Fruit fly (Drosophila melanogaster) whole organism, embryonic: ENCODE data around the gene Tango2.

Source experiments
- Adf1 ChIP-seq: fragments of 200-800 bp; sonication (Bioruptor generic); IDR thresholded peaks from 2 replicates; pipeline ENCODE4 v1.3.6; 2022; ENCODE audit warnings: missing biosample characterization, missing genetic modification characterization
- B-H2 ChIP-seq: fragments of 200-800 bp; sonication (Bioruptor generic); optimal IDR thresholded peaks from 2 replicates; lab custom pipeline; 2018; ENCODE audit warnings: missing biosample characterization, mild to moderate bottlenecking, missing genetic modification characterization
- CG10267 ChIP-seq: fragments of 200-800 bp; sonication (Bioruptor generic); optimal IDR thresholded peaks from 2 replicates; lab custom pipeline; 2018; ENCODE audit warnings: missing biosample characterization, mild to moderate bottlenecking, missing genetic modification characterization, moderate library complexity
- CG10959 ChIP-seq: fragments of 200-800 bp; sonication (Bioruptor generic); IDR thresholded peaks from 2 replicates; pipeline ENCODE4 v1.3.6; 2022; ENCODE audit warnings: missing biosample characterization, missing genetic modification characterization
- CG11696 ChIP-seq: fragments of 200-800 bp; sonication (Bioruptor generic); IDR thresholded peaks from 2 replicates; pipeline ENCODE4 v1.3.6; 2022; ENCODE audit warnings: missing biosample characterization, missing genetic modification characterization
- CG12659 ChIP-seq: fragments of 200-800 bp; sonication (Bioruptor generic); optimal IDR thresholded peaks from 3 replicates; lab custom pipeline; 2017; ENCODE audit warnings: mild to moderate bottlenecking, missing biosample characterization, missing genetic modification reagents, missing genetic modification characterization
- CG13123 ChIP-seq: fragments of 200-800 bp; sonication (Bioruptor generic); optimal IDR thresholded peaks from 2 replicates; lab custom pipeline; 2016; ENCODE audit warnings: missing biosample characterization, missing genetic modification characterization
- CG14441 ChIP-seq: fragments of 200-800 bp; sonication (Bioruptor generic); IDR thresholded peaks from 2 replicates; pipeline ENCODE4 v1.3.6; 2022; ENCODE audit warnings: missing biosample characterization, missing genetic modification characterization
- CG14667 ChIP-seq: fragments of 200-800 bp; sonication (Bioruptor generic); IDR thresholded peaks from 2 replicates; pipeline ENCODE4 v1.3.6; 2022; ENCODE audit warnings: missing biosample characterization, missing genetic modification characterization
- CG15269 ChIP-seq: fragments of 200-800 bp; sonication (Bioruptor generic); optimal IDR thresholded peaks from 2 replicates; lab custom pipeline; 2018; ENCODE audit warnings: missing biosample characterization, mild to moderate bottlenecking, missing genetic modification characterization, moderate library complexity
- CG15479 ChIP-seq: fragments of 200-800 bp; sonication (Bioruptor generic); optimal IDR thresholded peaks from 3 replicates; lab custom pipeline; 2019; ENCODE audit warnings: missing biosample characterization, mild to moderate bottlenecking, missing genetic modification characterization, moderate library complexity
- CG1603 ChIP-seq: fragments of 200-800 bp; sonication (Bioruptor generic); optimal IDR thresholded peaks from 2 replicates; lab custom pipeline; 2019; ENCODE audit warnings: missing biosample characterization, mild to moderate bottlenecking, missing genetic modification characterization, moderate library complexity
- CG16779 ChIP-seq: fragments of 200-800 bp; sonication (Bioruptor generic); IDR thresholded peaks from 2 replicates; pipeline ENCODE4 v1.3.6; 2022; ENCODE audit warnings: missing biosample characterization, missing genetic modification characterization
- CG16815 ChIP-seq: fragments of 200-800 bp; sonication (Bioruptor generic); optimal IDR thresholded peaks from 3 replicates; lab custom pipeline; 2017; ENCODE audit warnings: missing biosample characterization, mild to moderate bottlenecking, missing genetic modification characterization
- CG17328 ChIP-seq: fragments of 200-800 bp; sonication (Bioruptor generic); IDR thresholded peaks from 2 replicates; pipeline ENCODE4 v1.3.6; 2022; ENCODE audit warnings: missing biosample characterization, missing genetic modification characterization
- CG17385 ChIP-seq: fragments of 200-800 bp; sonication (Bioruptor generic); optimal IDR thresholded peaks from 3 replicates; lab custom pipeline; 2018; ENCODE audit warnings: missing biosample characterization, mild to moderate bottlenecking, missing genetic modification characterization
- CG17912 ChIP-seq: fragments of 200-800 bp; sonication (Bioruptor generic); optimal IDR thresholded peaks from 2 replicates; lab custom pipeline; 2018; ENCODE audit warnings: missing biosample characterization, mild to moderate bottlenecking, missing genetic modification characterization
- CG18764 ChIP-seq: fragments of 200-800 bp; sonication (Bioruptor generic); optimal IDR thresholded peaks from 3 replicates; lab custom pipeline; 2016; ENCODE audit warnings: missing biosample characterization, missing genetic modification characterization
- CG31388 ChIP-seq: fragments of 200-800 bp; sonication (Bioruptor generic); optimal IDR thresholded peaks from 2 replicates; lab custom pipeline; 2016; ENCODE audit warnings: missing biosample characterization, missing genetic modification characterization
- CG33557 ChIP-seq: fragments of 200-800 bp; sonication (Bioruptor generic); optimal IDR thresholded peaks from 2 replicates; lab custom pipeline; 2019; ENCODE audit warnings: missing biosample characterization, mild to moderate bottlenecking, missing genetic modification characterization, moderate library complexity
- CG34224 ChIP-seq: fragments of 200-800 bp; sonication (Bioruptor generic); IDR thresholded peaks from 3 replicates; pipeline ENCODE4 v1.3.6; 2022; ENCODE audit warnings: missing biosample characterization, missing genetic modification characterization; ENCODE audit not compliant: partially characterized antibody
- CG4282 ChIP-seq: fragments of 200-800 bp; sonication (Bioruptor generic); optimal IDR thresholded peaks from 2 replicates; lab custom pipeline; 2016; ENCODE audit warnings: missing biosample characterization, missing genetic modification characterization
- CG43689 ChIP-seq: fragments of 200-800 bp; sonication (Bioruptor generic); IDR thresholded peaks from 2 replicates; pipeline ENCODE4 v1.3.6; 2022; ENCODE audit warnings: missing biosample characterization, missing genetic modification characterization
- CG4854 ChIP-seq: fragments of 200-800 bp; sonication (Bioruptor generic); optimal IDR thresholded peaks from 2 replicates; lab custom pipeline; 2016; ENCODE audit warnings: missing biosample characterization, missing genetic modification characterization, inconsistent platforms
- CG7271 ChIP-seq: fragments of 200-800 bp; sonication (Bioruptor generic); optimal IDR thresholded peaks from 2 replicates; lab custom pipeline; 2018; ENCODE audit warnings: missing biosample characterization, mild to moderate bottlenecking, missing genetic modification characterization, moderate library complexity
- CG9817 ChIP-seq: fragments of 200-800 bp; sonication (Bioruptor generic); optimal IDR thresholded peaks from 2 replicates; lab custom pipeline; 2018; ENCODE audit warnings: missing biosample characterization, mild to moderate bottlenecking, missing genetic modification characterization, moderate library complexity
- E2f2 ChIP-seq: fragments of 200-800 bp; sonication (Bioruptor generic); IDR thresholded peaks from 2 replicates; pipeline ENCODE4 v1.3.6; 2022; ENCODE audit warnings: missing biosample characterization, missing genetic modification characterization
- ERR ChIP-seq: fragments of 200-800 bp; sonication (Bioruptor generic); optimal IDR thresholded peaks from 2 replicates; lab custom pipeline; 2016; ENCODE audit warnings: missing biosample characterization, missing genetic modification characterization
- HLH54F ChIP-seq: fragments of 200-800 bp; sonication (Bioruptor generic); optimal IDR thresholded peaks from 3 replicates; lab custom pipeline; 2016; ENCODE audit warnings: missing biosample characterization, missing genetic modification characterization
- HmgD ChIP-seq: fragments of 200-800 bp; sonication (Bioruptor generic); optimal IDR thresholded peaks from 3 replicates; lab custom pipeline; 2016; ENCODE audit warnings: missing biosample characterization, missing genetic modification characterization
- HmgZ ChIP-seq: fragments of 200-800 bp; sonication (Bioruptor generic); optimal IDR thresholded peaks from 2 replicates; lab custom pipeline; 2018; ENCODE audit warnings: missing biosample characterization, mild to moderate bottlenecking, missing genetic modification characterization
- MTF-1 ChIP-seq: fragments of 200-800 bp; sonication (Bioruptor generic); optimal IDR thresholded peaks from 2 replicates; lab custom pipeline; 2018; ENCODE audit warnings: missing biosample characterization, mild to moderate bottlenecking, missing genetic modification characterization, borderline replicate concordance
- Mrtf ChIP-seq: fragments of 200-800 bp; sonication (Bioruptor generic); IDR thresholded peaks from 3 replicates; pipeline ENCODE4 v1.3.6; 2022; ENCODE audit warnings: missing biosample characterization, missing genetic modification characterization
- NfI ChIP-seq: fragments of 200-800 bp; sonication (Bioruptor generic); optimal IDR thresholded peaks from 3 replicates; lab custom pipeline; 2018; ENCODE audit warnings: missing biosample characterization, mild to moderate bottlenecking, missing genetic modification characterization, moderate library complexity
- Sry-β ChIP-seq: fragments of 200-800 bp; sonication (Bioruptor generic); optimal IDR thresholded peaks from 2 replicates; lab custom pipeline; 2018; ENCODE audit warnings: missing biosample characterization, mild to moderate bottlenecking, missing genetic modification characterization, moderate library complexity
- Stat92E ChIP-seq, 3 experiments: fragments of >200 bp in 2 of 3; fragments of 200-800 bp in 1 of 3; sonication (Bioruptor generic) in 1 of 3; optimal IDR thresholded peaks; 2 replicates each; lab custom pipeline; 2017 to 2019; ENCODE audit warnings: missing biosample characterization in 3 of 3, missing genetic modification characterization in 3 of 3, mild to moderate bottlenecking in 1 of 3, moderate library complexity in 1 of 3
- az2 ChIP-seq: fragments of 200-800 bp; sonication (Bioruptor generic); optimal IDR thresholded peaks from 3 replicates; lab custom pipeline; 2016; ENCODE audit warnings: missing biosample characterization, missing genetic modification characterization
- bowl ChIP-seq: fragments of 200-800 bp; sonication (Bioruptor generic); IDR thresholded peaks from 2 replicates; pipeline ENCODE4 v1.3.6; 2022; ENCODE audit warnings: missing biosample characterization, missing genetic modification characterization
- chn ChIP-seq: fragments of 200-800 bp; sonication (Bioruptor generic); optimal IDR thresholded peaks from 2 replicates; lab custom pipeline; 2016; ENCODE audit warnings: missing biosample characterization, missing genetic modification characterization
- dm ChIP-seq: fragments of 200-800 bp; sonication (Bioruptor generic); optimal IDR thresholded peaks from 3 replicates; lab custom pipeline; 2016; ENCODE audit warnings: missing biosample characterization, missing genetic modification characterization
- gcm2 ChIP-seq: fragments of 200-800 bp; sonication (Bioruptor generic); optimal IDR thresholded peaks from 2 replicates; lab custom pipeline; 2016; ENCODE audit warnings: missing biosample characterization, missing genetic modification characterization
- lab ChIP-seq: fragments of 200-800 bp; sonication (Bioruptor generic); optimal IDR thresholded peaks from 3 replicates; lab custom pipeline; 2017; ENCODE audit warnings: missing biosample characterization, missing genetic modification characterization, mild to moderate bottlenecking, moderate library complexity, missing genetic modification reagents
- luna ChIP-seq: fragments of 200-800 bp; sonication (Bioruptor generic); optimal IDR thresholded peaks from 2 replicates; lab custom pipeline; 2016; ENCODE audit warnings: missing biosample characterization, missing genetic modification characterization
- pho ChIP-seq: fragments of 200-800 bp; sonication (Bioruptor generic); optimal IDR thresholded peaks from 2 replicates; lab custom pipeline; 2016; ENCODE audit warnings: missing biosample characterization, missing genetic modification characterization
- rib ChIP-seq: fragments of 200-800 bp; sonication (Bioruptor generic); IDR thresholded peaks from 2 replicates; pipeline ENCODE4 v1.3.6; 2022; ENCODE audit warnings: missing biosample characterization, missing genetic modification characterization
- sqz ChIP-seq: fragments of 200-800 bp; sonication (Bioruptor generic); optimal IDR thresholded peaks from 3 replicates; lab custom pipeline; 2018; ENCODE audit warnings: missing biosample characterization, mild to moderate bottlenecking, missing genetic modification characterization
- sug ChIP-seq: fragments of 200-800 bp; optimal IDR thresholded peaks from 2 replicates; lab custom pipeline; 2019; ENCODE audit warnings: missing biosample characterization, mild to moderate bottlenecking, missing genetic modification characterization, moderate library complexity
- tin ChIP-seq: fragments of 200-800 bp; sonication (Bioruptor generic); optimal IDR thresholded peaks from 3 replicates; lab custom pipeline; 2016; ENCODE audit warnings: missing biosample characterization, missing genetic modification characterization
- tup ChIP-seq: fragments of 200-800 bp; sonication (Bioruptor generic); optimal IDR thresholded peaks from 2 replicates; lab custom pipeline; 2016; ENCODE audit warnings: missing biosample characterization, mild to moderate bottlenecking, missing genetic modification characterization, moderate library complexity

Tango2 gene

DNA sequence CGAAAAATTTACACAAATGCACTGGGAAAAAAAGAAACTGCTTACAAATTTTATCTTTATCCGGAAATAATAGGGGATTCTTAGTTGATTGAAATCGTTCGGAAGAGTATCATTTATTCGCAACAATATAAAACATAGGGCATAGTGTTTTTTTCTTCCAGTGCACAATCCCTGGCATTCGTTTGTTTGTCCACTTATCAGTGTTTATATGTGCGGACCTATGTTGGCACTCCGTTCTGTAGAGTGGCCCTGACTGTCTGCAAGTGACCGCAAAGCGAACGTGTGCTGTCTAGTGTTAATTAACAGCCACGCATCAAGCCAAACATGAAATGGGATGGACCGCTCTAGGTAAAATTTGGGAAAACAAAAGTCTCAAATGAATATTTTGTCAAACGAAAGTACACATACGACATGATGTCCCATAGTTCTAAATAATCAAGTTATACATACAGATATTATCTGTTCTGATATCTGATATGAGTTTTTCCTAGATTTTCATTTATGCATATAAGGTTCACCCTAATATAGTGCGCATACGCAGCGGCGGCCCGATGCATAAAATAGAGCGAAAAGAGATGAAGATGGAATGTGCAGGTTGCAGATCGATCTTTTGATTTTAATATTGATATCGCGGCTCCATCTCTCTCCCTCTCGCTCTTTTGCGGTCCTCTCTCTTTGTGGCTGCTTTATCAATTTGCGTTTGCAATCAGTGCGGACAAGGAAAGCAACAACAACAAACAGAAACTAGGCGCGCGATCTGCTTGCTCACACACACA lies 24.5 kb downstream of the Tango2 start (continued):
- TF ChIP-seq CG1603 (tag; lab: Kevin White, UChicago) (peak; percentile 83), CG18764 (GFP tag; lab: Kevin White, UChicago) (peak; percentile 87), tup (GFP tag; lab: Kevin White, UChicago) (peak; percentile 92), Mrtf (GFP tag; lab: Robert Waterston, UW) (peak; percentile 94), sug (tag; lab: Kevin White, UChicago) (peak; percentile 54), CG10959 (GFP tag; lab: Robert Waterston, UW) (peak; percentile 71), MTF-1 (GFP tag; lab: Kevin White, UChicago) (peak; percentile 77), E2f2 (GFP tag; lab: Robert Waterston, UW) (peak; percentile 83), chn (GFP tag; lab: Kevin White, UChicago) (peak; percentile 95), pho (GFP tag; lab: Kevin White, UChicago) (peak; percentile 96), CG11696 (GFP tag; lab: Robert Waterston, UW) (peak; percentile 80), CG16815 (GFP tag; lab: Kevin White, UChicago) (peak; percentile 84), CG4282 (peak; percentile 94), Adf1 (GFP tag; lab: Robert Waterston, UW) (peak; percentile 67; the same call in 1 of the 2 replicates), CG33557 (GFP tag; lab: Kevin White, UChicago) (peak; percentile 68), CG16779 (GFP tag; lab: Robert Waterston, UW) (peak; percentile 92), CG14667 (peak; percentile 85), CG15479 (GFP tag; lab: Kevin White, UChicago) (no peak), NfI (GFP tag; lab: Kevin White, UChicago) (peak; percentile 92), CG9817 (tag; lab: Kevin White, UChicago) (peak; percentile 93), CG17912 (GFP tag; lab: Kevin White, UChicago) (peak; percentile 12), sqz (GFP tag; lab: Kevin White, UChicago) (peak; percentile 89), luna (peak; percentile 93), CG7271 (tag; lab: Kevin White, UChicago) (no peak), Sry-β (GFP tag; lab: Kevin White, UChicago) (peak; percentile 54), CG4854 (GFP tag; lab: Kevin White, UChicago) (peak; percentile 90), lab (GFP tag; lab: Kevin White, UChicago) (peak; percentile 96), gcm2 (peak; percentile 94), tin (GFP tag; lab: Kevin White, UChicago) (peak; percentile 91), ERR (GFP tag; lab: Kevin White, UChicago) (peak; percentile 94), CG15269 (tag; lab: Kevin White, UChicago) (peak; percentile 94), Stat92E (GFP tag; optimal IDR thresholded peaks at IDR 0.05; lab: Kevin White, UChicago) (no peak), CG17328 (GFP tag; lab: Robert Waterston, UW) (peak; percentile 91), az2 (GFP tag; lab: Kevin White, UChicago) (peak; percentile 94), CG13123 (peak; percentile 87), CG14441 (GFP tag; lab: Robert Waterston, UW) (peak; percentile 93), CG34224 (GFP tag; lab: Robert Waterston, UW) (no peak), rib (GFP tag; lab: Robert Waterston, UW) (peak; percentile 95), CG31388 (GFP tag; lab: Kevin White, UChicago) (peak; percentile 77), CG43689 (GFP tag; lab: Robert Waterston, UW) (peak; percentile 78), HLH54F (GFP tag; lab: Kevin White, UChicago) (peak; percentile 95), dm (GFP tag; lab: Kevin White, UChicago) (peak; percentile 90), B-H2 (GFP tag; lab: Kevin White, UChicago) (peak; percentile 67), CG12659 (GFP tag; lab: Kevin White, UChicago) (peak; percentile 96), bowl (GFP tag; lab: Robert Waterston, UW) (peak; percentile 74), CG17385 (GFP tag; lab: Kevin White, UChicago) (peak; percentile 91), HmgZ (tag; lab: Kevin White, UChicago) (peak; percentile 95), HmgD (peak; percentile 86), CG10267 (tag; lab: Kevin White, UChicago) (peak; percentile 82)
